Fruit fly (Drosophila melanogaster): ENCODE results near the gene Acsx2.

The Acsx2 gene

dm6 chr3R:19802508-19802907 lies 24.0 kb downstream of the Acsx2 start (continued):
- TF ChIP-seq CG10321 (GFP tag; IDR thresholded peaks at IDR 0.05) (0 out of 2 replicates have a peak, but pooled peaks have one; percentile 20), lilli (GFP tag; optimal IDR thresholded peaks at IDR 0.05) (no peak), Dll (GFP tag; IDR thresholded peaks at IDR 0.05; ENCODE audit: partially characterized antibody) (0 out of 4 replicates have a peak, but pooled peaks have one; percentile 32), amos (GFP tag; IDR thresholded peaks at IDR 0.05; ENCODE audit: partially characterized antibody) (peak; percentile 88), CG34376 (GFP tag; optimal IDR thresholded peaks at IDR 0.05) (no peak), CG34224 (GFP tag; IDR thresholded peaks at IDR 0.05; ENCODE audit: partially characterized antibody) (peak; percentile 73; the same call in 2 of the 3 replicates), tio (GFP tag; optimal IDR thresholded peaks at IDR 0.05) (no peak), CG8089 (GFP tag; optimal IDR thresholded peaks at IDR 0.05) (no peak), caup (GFP tag; optimal IDR thresholded peaks at IDR 0.05; ENCODE audit: severe bottlenecking) (no peak), CG8359 (GFP tag; optimal IDR thresholded peaks at IDR 0.05; ENCODE audit: borderline replicate concordance) (no peak), CG14667 (GFP tag; IDR thresholded peaks at IDR 0.05) (no peak), Nf-YC (tag; optimal IDR thresholded peaks at IDR 0.05) (no peak), CG12299 (tag; optimal IDR thresholded peaks at IDR 0.05) (no peak), CG11093 (GFP tag; IDR thresholded peaks at IDR 0.05) (no peak), dysf (GFP tag; IDR thresholded peaks at IDR 0.05) (no peak), Sin3A (optimal IDR thresholded peaks at IDR 0.05) (no peak), Jarid2 (GFP tag; optimal IDR thresholded peaks at IDR 0.05) (no peak), Dip3 (GFP tag; optimal IDR thresholded peaks at IDR 0.05) (no peak), twi (tag; optimal IDR thresholded peaks at IDR 0.05) (no peak), dmrt99B (tag; optimal IDR thresholded peaks at IDR 0.05) (no peak), H2.0 (GFP tag; IDR thresholded peaks at IDR 0.05) (no peak), CG14860 (GFP tag; IDR thresholded peaks at IDR 0.05; ENCODE audit: partially characterized antibody) (peak; percentile 71; the same call in 1 of the 3 replicates), Side (GFP tag; optimal IDR thresholded peaks at IDR 0.05) (no peak), mirr (GFP tag; optimal IDR thresholded peaks at IDR 0.05) (no peak), CG33557 (GFP tag; optimal IDR thresholded peaks at IDR 0.05) (no peak), ara (GFP tag; IDR thresholded peaks at IDR 0.05) (no peak), Gug (GFP tag; IDR thresholded peaks at IDR 0.05) (no peak), CG6683 (GFP tag; optimal IDR thresholded peaks at IDR 0.05) (no peak), kni (GFP tag; optimal IDR thresholded peaks at IDR 0.05) (no peak), Scr (GFP tag; IDR thresholded peaks at IDR 0.05; ENCODE audit: partially characterized antibody) (peak; percentile 73), tup (GFP tag; optimal IDR thresholded peaks at IDR 0.05) (no peak), Oli (tag; optimal IDR thresholded peaks at IDR 0.05) (no peak), CG9727 (GFP tag; optimal IDR thresholded peaks at IDR 0.05) (no peak), CG18262 (tag; optimal IDR thresholded peaks at IDR 0.05) (no peak), CG14050 (GFP tag; IDR thresholded peaks at IDR 0.05) (no peak), Hey (tag; optimal IDR thresholded peaks at IDR 0.05) (no peak), cas (GFP tag; IDR thresholded peaks at IDR 0.05) (no peak), Mrtf (GFP tag; IDR thresholded peaks at IDR 0.05) (no peak), B-H2 (GFP tag; optimal IDR thresholded peaks at IDR 0.05) (no peak), Opbp (GFP tag; IDR thresholded peaks at IDR 0.05; ENCODE audit: partially characterized antibody) (peak; percentile 90), onecut (GFP tag; IDR thresholded peaks at IDR 0.05) (no peak), dpn (GFP tag; optimal IDR thresholded peaks at IDR 0.05) (no peak), Trl (optimal IDR thresholded peaks at IDR 0.05) (peak; percentile 22 to 31), Trl (GFP tag; optimal IDR thresholded peaks at IDR 0.05) (no peak), Ravus (GFP tag; IDR thresholded peaks at IDR 0.05) (no peak), CG6254 (GFP tag; optimal IDR thresholded peaks at IDR 0.05) (no peak), da (GFP tag; optimal IDR thresholded peaks at IDR 0.05) (no peak), CG6791 (GFP tag; IDR thresholded peaks at IDR 0.05; ENCODE audit: partially characterized antibody) (peak; percentile 90), CG1647 (GFP tag; optimal IDR thresholded peaks at IDR 0.05) (no peak), CG8388 (GFP tag; optimal IDR thresholded peaks at IDR 0.05) (no peak), CG4617 (GFP tag; optimal IDR thresholded peaks at IDR 0.05; ENCODE audit: borderline replicate concordance) (no peak)
